Worm (Caenorhabditis elegans) whole organism, mixed stage, embryonic: Measurements from ENCODE around the gene polq-1.

Experiments used
- blmp-1 ChIP-seq: fragments of 150-350 bp; optimal IDR thresholded peaks from 2 replicates; lab custom pipeline; 2014; ENCODE audit warnings: missing biosample characterization, missing genetic modification characterization
- elt-1 ChIP-seq: sonication (generic microtip); optimal IDR thresholded peaks from 2 replicates; lab custom pipeline; 2017; ENCODE audit warnings: missing genetic modification characterization, mild to moderate bottlenecking, missing compliant biosample characterization, antibody characterized with exemption, moderate library complexity, borderline replicate concordance; ENCODE audit not compliant: insufficient read depth
- elt-3 ChIP-seq: fragments of 150-350 bp; optimal IDR thresholded peaks from 2 replicates; lab custom pipeline; 2014; ENCODE audit warnings: missing biosample characterization, missing genetic modification characterization
- mab-5 ChIP-seq: fragments of 150-350 bp; optimal IDR thresholded peaks from 2 replicates; lab custom pipeline; 2014; ENCODE audit warnings: missing biosample characterization, missing genetic modification characterization
- mep-1 ChIP-seq: fragments of 150-350 bp; optimal IDR thresholded peaks from 2 replicates; lab custom pipeline; 2017; ENCODE audit warnings: missing biosample characterization, missing genetic modification reagents, missing genetic modification characterization, inconsistent platforms
- nhr-237 ChIP-seq: fragments of 150-350 bp; optimal IDR thresholded peaks from 2 replicates; lab custom pipeline; 2014; ENCODE audit warnings: missing biosample characterization, missing genetic modification characterization
- nhr-76 ChIP-seq: sonication (generic microtip); optimal IDR thresholded peaks from 2 replicates; lab custom pipeline; 2017; ENCODE audit warnings: missing biosample characterization, missing genetic modification characterization
- unc-120 ChIP-seq: sonication (generic microtip); optimal IDR thresholded peaks from 2 replicates; lab custom pipeline; 2017; ENCODE audit warnings: missing genetic modification characterization, missing compliant biosample characterization; ENCODE audit not compliant: poor library complexity, severe bottlenecking
- unc-62 ChIP-seq: fragments of 150-350 bp; optimal IDR thresholded peaks from 2 replicates; lab custom pipeline; 2014; ENCODE audit warnings: missing biosample characterization, missing genetic modification reagents, missing genetic modification characterization
- zip-8 ChIP-seq: fragments of 150-350 bp; optimal IDR thresholded peaks from 2 replicates; lab custom pipeline; 2014; ENCODE audit warnings: missing biosample characterization, missing genetic modification characterization
- ztf-11 ChIP-seq: fragments of 150-350 bp; optimal IDR thresholded peaks from 2 replicates; lab custom pipeline; 2014; ENCODE audit warnings: missing biosample characterization, missing genetic modification characterization

DNA sequence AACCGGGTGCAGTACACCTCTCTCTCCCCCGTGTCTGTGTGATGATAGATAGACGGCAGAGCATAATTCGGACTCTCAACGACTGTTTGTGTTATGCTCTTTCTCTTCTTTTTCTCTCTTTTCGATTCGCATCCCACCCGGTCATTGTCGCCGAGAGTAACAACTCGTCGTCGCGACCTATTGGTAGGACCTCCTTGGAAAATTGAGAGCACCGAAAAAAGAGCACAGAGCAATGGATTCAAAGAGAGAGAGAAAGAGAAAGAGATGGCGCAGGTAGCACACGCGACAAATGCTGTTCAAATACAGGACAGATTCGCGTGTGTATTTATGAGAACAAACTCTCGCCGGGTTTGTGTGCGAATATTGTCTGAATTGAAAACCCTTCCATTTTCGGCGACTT, 40.7 kb upstream of the polq-1 start:
- TF ChIP-seq nhr-237 (tag; lab: Kevin White, UChicago) (no peak), unc-120 (tag; lab: Kevin White, UChicago) (no peak), ztf-11 (tag; lab: Kevin White, UChicago) (no peak), mep-1 (tag; lab: Kevin White, UChicago) (no peak), mab-5 (no peak), blmp-1 (tag; lab: Kevin White, UChicago) (no peak), elt-3 (tag; lab: Kevin White, UChicago) (no peak), nhr-76 (no peak), elt-1 (tag; lab: Kevin White, UChicago) (no peak), zip-8 (tag; lab: Kevin White, UChicago) (no peak), unc-62 (GFP tag; lab: Kevin White, UChicago) (no peak)
